Fruit fly (Drosophila melanogaster): ENCODE data around the gene Ac13E.

Ac13E gene

dm6 chrX:15554256-15554678 lies at the start of gene Ac13E:
TSS of gene Ac13E (minus strand) at chrX:15554278.
- TF ChIP-seq dsx (GFP tag; optimal IDR thresholded peaks at IDR 0.05; ENCODE audit: poor library complexity, severe bottlenecking), result peak; percentile 81
- TF ChIP-seq eg (GFP tag; IDR thresholded peaks at IDR 0.05), result peak; percentile 83
- TF ChIP-seq Met (GFP tag; optimal IDR thresholded peaks at IDR 0.05), result peak; percentile 94
- peak; percentile 85 to 93 for TF ChIP-seq ss (GFP tag; optimal IDR thresholded peaks at IDR 0.05)
- peak; percentile 69 to 89 for TF ChIP-seq salr (GFP tag; optimal IDR thresholded peaks at IDR 0.05)
- TF ChIP-seq CG3032 (tag; optimal IDR thresholded peaks at IDR 0.05), result peak; percentile 87
- peak; percentile 79 for TF ChIP-seq CG6163 (GFP tag; IDR thresholded peaks at IDR 0.05)
- peak; percentile 92 for TF ChIP-seq Hr4 (GFP tag; optimal IDR thresholded peaks at IDR 0.05)
- TF ChIP-seq CG11762 (GFP tag; optimal IDR thresholded peaks at IDR 0.05; ENCODE audit: insufficient read depth), result peak; percentile 89
- peak; percentile 85 for TF ChIP-seq Gug (GFP tag; IDR thresholded peaks at IDR 0.05)
- TF ChIP-seq CG6808 (GFP tag; optimal IDR thresholded peaks at IDR 0.05), result peak; percentile 91
- peak; percentile 91 for TF ChIP-seq dac (GFP tag; optimal IDR thresholded peaks at IDR 0.05)
- TF ChIP-seq Ets96B (tag; optimal IDR thresholded peaks at IDR 0.05), result peak; percentile 88
- peak; percentile 88 for TF ChIP-seq CG6854 (GFP tag; optimal IDR thresholded peaks at IDR 0.05)
- TF ChIP-seq Eip78C (GFP tag), result peak; percentile 98
- peak; percentile 95 for TF ChIP-seq lz (GFP tag; optimal IDR thresholded peaks at IDR 0.05)
- peak; percentile 91 for TF ChIP-seq CG7368 (GFP tag; optimal IDR thresholded peaks at IDR 0.05)
- peak; percentile 84 for TF ChIP-seq CG9139 (GFP tag; optimal IDR thresholded peaks at IDR 0.05)
- TF ChIP-seq CG4318 (GFP tag; optimal IDR thresholded peaks at IDR 0.05), result peak; percentile 91
- peak; percentile 89 for TF ChIP-seq CG15336 (GFP tag; IDR thresholded peaks at IDR 0.05)
- peak; percentile 90 for TF ChIP-seq Eip75B (GFP tag; optimal IDR thresholded peaks at IDR 0.05)
- TF ChIP-seq cyc (GFP tag; optimal IDR thresholded peaks at IDR 0.05), result peak; percentile 85
- peak; percentile 98 for TF ChIP-seq svp (GFP tag)
- TF ChIP-seq CG11294 (GFP tag; IDR thresholded peaks at IDR 0.05), result peak; percentile 76; the same call in 1 of the 2 replicates
- TF ChIP-seq acj6 (GFP tag; optimal IDR thresholded peaks at IDR 0.05), result peak; percentile 92
- peak; percentile 91 for TF ChIP-seq CG8632 (GFP tag; optimal IDR thresholded peaks at IDR 0.05)
- TF ChIP-seq CG8319 (GFP tag; optimal IDR thresholded peaks at IDR 0.05), result peak; percentile 87
- peak; percentile 89 for TF ChIP-seq vri (GFP tag; optimal IDR thresholded peaks at IDR 0.05)
- peak; percentile 93 for TF ChIP-seq OdsH (GFP tag; optimal IDR thresholded peaks at IDR 0.05)
- peak; percentile 93 for TF ChIP-seq CG3919 (GFP tag; optimal IDR thresholded peaks at IDR 0.05)
- TF ChIP-seq CG8119 (GFP tag; IDR thresholded peaks at IDR 0.05), result peak; percentile 92
- peak; percentile 93 for TF ChIP-seq CG6792 (GFP tag; optimal IDR thresholded peaks at IDR 0.05)
- TF ChIP-seq esn (GFP tag; optimal IDR thresholded peaks at IDR 0.05), result peak; percentile 93
- no peak for TF ChIP-seq Hr38 (GFP tag; optimal IDR thresholded peaks at IDR 0.05)
- TF ChIP-seq CG11902 (GFP tag; optimal IDR thresholded peaks at IDR 0.05), result peak; percentile 79
- peak; percentile 92 for TF ChIP-seq CG34406 (GFP tag; optimal IDR thresholded peaks at IDR 0.05)
- TF ChIP-seq CG10631 (GFP tag; optimal IDR thresholded peaks at IDR 0.05), result peak; percentile 87
- peak; percentile 89 for TF ChIP-seq Lpt (GFP tag; optimal IDR thresholded peaks at IDR 0.05)
- TF ChIP-seq fd59A (GFP tag; optimal IDR thresholded peaks at IDR 0.05), result peak; percentile 87
- peak; percentile 85 for TF ChIP-seq Ets21C (GFP tag; optimal IDR thresholded peaks at IDR 0.05)
- peak; percentile 88 for TF ChIP-seq spab (GFP tag; optimal IDR thresholded peaks at IDR 0.05)
- peak; percentile 91 for TF ChIP-seq CG6276 (GFP tag; optimal IDR thresholded peaks at IDR 0.05)
- TF ChIP-seq Hr39 (GFP tag; optimal IDR thresholded peaks at IDR 0.05), result peak; percentile 84
- peak; percentile 35 for TF ChIP-seq fkh (GFP tag; optimal IDR thresholded peaks at IDR 0.05)
- peak; percentile 94 for TF ChIP-seq Sox14 (GFP tag; optimal IDR thresholded peaks at IDR 0.05)
- peak; percentile 92 for TF ChIP-seq achi (GFP tag; optimal IDR thresholded peaks at IDR 0.05)
- TF ChIP-seq Sox15 (GFP tag; optimal IDR thresholded peaks at IDR 0.05), result peak; percentile 88
- TF ChIP-seq fd85E (GFP tag; optimal IDR thresholded peaks at IDR 0.05), result peak; percentile 78
- peak; percentile 95 for TF ChIP-seq net (GFP tag; optimal IDR thresholded peaks at IDR 0.05)
- peak; percentile 94 for TF ChIP-seq Sox102F (GFP tag; optimal IDR thresholded peaks at IDR 0.05)
- TF ChIP-seq CG1621 (tag; optimal IDR thresholded peaks at IDR 0.05), result peak; percentile 90
- TF ChIP-seq Eip93F (GFP tag; optimal IDR thresholded peaks at IDR 0.05), result peak; percentile 76

All from whole organism, prepupa.